Worm (Caenorhabditis elegans): Measurements from ENCODE around the gene F46H5.4.

Gene F46H5.4

DNA sequence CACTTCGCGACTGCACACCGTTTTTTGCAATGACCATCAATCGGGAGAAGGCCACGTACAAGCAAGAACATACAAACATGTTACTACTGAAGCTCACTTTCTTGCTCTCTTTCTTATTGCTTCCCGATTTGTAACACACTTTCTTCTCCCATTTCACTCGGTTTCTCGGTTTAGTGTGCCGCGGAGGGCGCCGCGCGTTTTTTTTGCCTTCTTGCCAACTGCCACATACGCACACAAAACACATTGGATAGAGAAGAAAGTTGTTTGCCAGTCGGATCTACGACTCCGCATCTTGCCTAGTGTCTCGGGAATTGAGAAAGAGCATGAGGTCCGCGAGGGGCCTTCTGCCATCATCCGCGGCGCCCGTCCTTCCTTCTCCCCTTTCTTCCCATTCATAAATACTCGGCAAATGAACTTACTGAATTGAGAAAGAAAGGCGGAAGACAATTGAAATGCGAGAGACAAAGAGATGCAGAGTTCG is 19.6 kb downstream of the F46H5.4 start:
- no peak for TF ChIP-seq fkh-3 (tag; optimal IDR thresholded peaks at IDR 0.05)
- no peak for TF ChIP-seq nfya-2 (GFP tag; IDR thresholded peaks at IDR 0.05)
- no peak for TF ChIP-seq ZK185.1 (tag; optimal IDR thresholded peaks at IDR 0.05; ENCODE audit: poor library complexity, severe bottlenecking)
- peak; percentile 86 for TF ChIP-seq K12H6.12 (tag; optimal IDR thresholded peaks at IDR 0.05)
- TF ChIP-seq ekl-4 (GFP tag; IDR thresholded peaks at IDR 0.05), result no peak
- no peak for TF ChIP-seq F52B5.7 (tag; optimal IDR thresholded peaks at IDR 0.05)
- TF ChIP-seq die-1 (tag; optimal IDR thresholded peaks at IDR 0.05), result no peak
- no peak for TF ChIP-seq gei-17 (GFP tag; optimal IDR thresholded peaks at IDR 0.05)
- 0 out of 2 replicates have a peak, but pooled peaks have one; percentile 32 for TF ChIP-seq madf-3 (GFP tag; IDR thresholded peaks at IDR 0.05)
- TF ChIP-seq dox-1 (GFP tag; IDR thresholded peaks at IDR 0.05), result peak; percentile 44; the same call in 1 of the 2 replicates
- no peak for TF ChIP-seq let-526 (GFP tag; IDR thresholded peaks at IDR 0.05)
- TF ChIP-seq B0336.3 (GFP tag; IDR thresholded peaks at IDR 0.05), result peak; percentile 40; the same call in 1 of the 2 replicates
- no peak for TF ChIP-seq B0035.1 (tag; optimal IDR thresholded peaks at IDR 0.05)
- no peak for TF ChIP-seq Y53F4B.3 (GFP tag; IDR thresholded peaks at IDR 0.05)
- TF ChIP-seq ceh-91 (GFP tag; IDR thresholded peaks at IDR 0.05), result no peak
- TF ChIP-seq nhr-80 (tag; optimal IDR thresholded peaks at IDR 0.05), result peak; percentile 84
- TF ChIP-seq nfyb-1 (GFP tag; IDR thresholded peaks at IDR 0.05), result no peak
- TF ChIP-seq T26A5.8 (tag; optimal IDR thresholded peaks at IDR 0.05), result no peak
- no peak for TF ChIP-seq bed-2 (GFP tag; IDR thresholded peaks at IDR 0.05)
- no peak for TF ChIP-seq snpc-1.3 (tag; optimal IDR thresholded peaks at IDR 0.05; ENCODE audit: insufficient read depth)
- no peak for TF ChIP-seq snpc-3.4 (tag; optimal IDR thresholded peaks at IDR 0.05)
- TF ChIP-seq mxl-1 (tag; optimal IDR thresholded peaks at IDR 0.05), result no peak
- no peak for TF ChIP-seq attf-6 (GFP tag; IDR thresholded peaks at IDR 0.05)
- TF ChIP-seq lag-1 (GFP tag; IDR thresholded peaks at IDR 0.05), result no peak
- TF ChIP-seq hlh-12 (tag; optimal IDR thresholded peaks at IDR 0.05), result no peak
- no peak for TF ChIP-seq repo-1 (tag; optimal IDR thresholded peaks at IDR 0.05)
- no peak for TF ChIP-seq atf-7 (tag; optimal IDR thresholded peaks at IDR 0.05)
- TF ChIP-seq ama-1 (optimal IDR thresholded peaks at IDR 0.05), result no peak
- TF ChIP-seq ama-1 (GFP tag; optimal IDR thresholded peaks at IDR 0.05), result no peak
- no peak for TF ChIP-seq mel-28 (tag; optimal IDR thresholded peaks at IDR 0.05; ENCODE audit: borderline replicate concordance)
- TF ChIP-seq dpff-1 (tag; optimal IDR thresholded peaks at IDR 0.05), result no peak
- no peak for TF ChIP-seq aptf-3 (GFP tag; IDR thresholded peaks at IDR 0.05)
- peak; percentile 2 for TF ChIP-seq somi-1 (GFP tag; optimal IDR thresholded peaks at IDR 0.05)
- no peak for TF ChIP-seq F49E8.2 (tag; optimal IDR thresholded peaks at IDR 0.05; ENCODE audit: insufficient read depth)
- peak in 1 of 3 experiments; percentile 26 for TF ChIP-seq lin-35 (GFP tag; optimal IDR thresholded peaks at IDR 0.05)
- TF ChIP-seq chd-7 (tag; optimal IDR thresholded peaks at IDR 0.05), result no peak
- TF ChIP-seq B0261.1 (tag; optimal IDR thresholded peaks at IDR 0.05), result no peak
- TF ChIP-seq attf-5 (GFP tag; optimal IDR thresholded peaks at IDR 0.05), result no peak
- no peak for TF ChIP-seq tbp1 (GFP tag; optimal IDR thresholded peaks at IDR 0.05)
- no peak for TF ChIP-seq hmg-20 (GFP tag; IDR thresholded peaks at IDR 0.05)
- no peak for TF ChIP-seq egl-44 (GFP tag; IDR thresholded peaks at IDR 0.05)
- TF ChIP-seq cebp-2 (GFP tag; IDR thresholded peaks at IDR 0.05), result no peak
- no peak for TF ChIP-seq T07F8.4 (tag; optimal IDR thresholded peaks at IDR 0.05)
- no peak for TF ChIP-seq ztf-22 (GFP tag; optimal IDR thresholded peaks at IDR 0.05)
- no peak for TF ChIP-seq lin-26 (GFP tag; IDR thresholded peaks at IDR 0.05)
- no peak for TF ChIP-seq hsf-1 (GFP tag; IDR thresholded peaks at IDR 0.05)
- no peak for TF ChIP-seq ztf-3 (GFP tag; optimal IDR thresholded peaks at IDR 0.05)
- no peak for TF ChIP-seq snpc-4 (GFP tag; optimal IDR thresholded peaks at IDR 0.05)
- no peak for TF ChIP-seq snpc-4 (tag; optimal IDR thresholded peaks at IDR 0.05)
- TF ChIP-seq aptf-2 (GFP tag; conservative IDR thresholded peaks at IDR 0.05), result no peak
